Worm (Caenorhabditis elegans) whole organism, mixed stage, embryonic: Measurements from ENCODE around the gene lact-3.

ENCODE experiments used
- nhr-237 ChIP-seq: fragments of 150-350 bp; optimal IDR thresholded peaks from 2 replicates; lab custom pipeline; 2014; ENCODE audit warnings: missing biosample characterization, missing genetic modification characterization
- snpc-4 ChIP-seq: fragments of 150-350 bp; optimal IDR thresholded peaks from 2 replicates; lab custom pipeline; 2014; ENCODE audit warnings: missing biosample characterization, missing genetic modification characterization

ce11 chrII:10627086-10627485 is 30.4 kb downstream of the lact-3 start:
- no peak for TF ChIP-seq nhr-237 (tag; lab: Kevin White, UChicago)
- TF ChIP-seq snpc-4 (tag; lab: Kevin White, UChicago), result no peak
